Worm (Caenorhabditis elegans) whole organism, L1 larva: ENCODE measurements around the gene cks-1.

ENCODE experiments used
- C34B4.2 ChIP-seq: sonication (generic microtip); optimal IDR thresholded peaks from 2 replicates; lab custom pipeline; 2017; ENCODE audit warnings: mild to moderate bottlenecking, missing genetic modification characterization, missing compliant biosample characterization
- aha-1 ChIP-seq: fragments of 150-350 bp; optimal IDR thresholded peaks from 2 replicates; lab custom pipeline; 2014; ENCODE audit warnings: missing biosample characterization, missing genetic modification characterization
- alr-1 ChIP-seq: fragments of 200-800 bp; sonication (Bioruptor generic); optimal IDR thresholded peaks from 2 replicates; lab custom pipeline; 2018; ENCODE audit warnings: borderline replicate concordance, mild to moderate bottlenecking, missing genetic modification characterization, missing compliant biosample characterization
- aly-2 ChIP-seq: fragments of 150-350 bp; optimal IDR thresholded peaks from 2 replicates; lab custom pipeline; 2014; ENCODE audit warnings: missing biosample characterization, missing genetic modification characterization
- blmp-1 ChIP-seq: fragments of 150-350 bp; optimal IDR thresholded peaks from 2 replicates; lab custom pipeline; 2014; ENCODE audit warnings: missing biosample characterization, missing genetic modification characterization
- ceh-82 ChIP-seq, 3 experiments: fragments of 150-350 bp in 1 of 3; sonication (generic microtip) in 2 of 3; optimal IDR thresholded peaks; 2 replicates each; lab custom pipeline; 2014 to 2017; ENCODE audit warnings: missing biosample characterization in 3 of 3, missing genetic modification characterization in 3 of 3
- ceh-88 ChIP-seq: fragments of 200-800 bp; sonication (Bioruptor generic); IDR thresholded peaks from 2 replicates; pipeline ENCODE4 v1.3.6; 2022; ENCODE audit warnings: missing genetic modification characterization, missing compliant biosample characterization
- ces-1 ChIP-seq: fragments of 150-350 bp; optimal IDR thresholded peaks from 2 replicates; lab custom pipeline; 2014; ENCODE audit warnings: missing biosample characterization, missing genetic modification reagents, missing genetic modification characterization
- egl-27 ChIP-seq, 2 experiments: fragments of 150-350 bp in 1 of 2; sonication (generic microtip); optimal IDR thresholded peaks; 3 replicates each; lab custom pipeline; 2017 to 2018; ENCODE audit warnings: missing biosample characterization in 2 of 2, missing genetic modification characterization in 2 of 2, missing genetic modification reagents in 2 of 2
- ets-5 ChIP-seq: fragments of 200-800 bp; sonication (Bioruptor generic); IDR thresholded peaks from 2 replicates; pipeline ENCODE4 v1.3.6; 2022; ENCODE audit warnings: missing genetic modification characterization, missing compliant biosample characterization
- fkh-8 ChIP-seq: sonication (generic microtip); optimal IDR thresholded peaks from 2 replicates; lab custom pipeline; 2016; ENCODE audit warnings: mild to moderate bottlenecking, missing genetic modification characterization, missing compliant biosample characterization
- fos-1 ChIP-seq: fragments of 150-350 bp; optimal IDR thresholded peaks from 2 replicates; lab custom pipeline; 2014; ENCODE audit warnings: missing biosample characterization, missing genetic modification characterization
- grh-1 ChIP-seq: fragments of 200-800 bp; sonication (Bioruptor generic); IDR thresholded peaks from 2 replicates; pipeline ENCODE4 v1.3.6; 2022; ENCODE audit warnings: missing genetic modification reagents, missing genetic modification characterization, missing compliant biosample characterization
- irx-1 ChIP-seq: sonication (generic microtip); optimal IDR thresholded peaks from 2 replicates; lab custom pipeline; 2016; ENCODE audit warnings: missing genetic modification characterization, missing compliant biosample characterization
- lin-13 ChIP-seq: fragments of 150-350 bp; optimal IDR thresholded peaks from 2 replicates; lab custom pipeline; 2014; ENCODE audit warnings: missing biosample characterization, missing genetic modification reagents, missing genetic modification characterization
- lin-35 ChIP-seq, 2 experiments: fragments of 150-350 bp; optimal IDR thresholded peaks; 2 replicates each; lab custom pipeline; 2014; ENCODE audit warnings: missing biosample characterization in 2 of 2, missing genetic modification characterization in 2 of 2, missing genetic modification reagents in 2 of 2
- lir-3 ChIP-seq: sonication (generic microtip); optimal IDR thresholded peaks from 2 replicates; lab custom pipeline; 2016; ENCODE audit warnings: mild to moderate bottlenecking, missing genetic modification characterization, moderate library complexity, missing compliant biosample characterization; ENCODE audit not compliant: poor library complexity
- mep-1 ChIP-seq: fragments of 150-350 bp; optimal IDR thresholded peaks from 2 replicates; lab custom pipeline; 2014; ENCODE audit warnings: missing biosample characterization, missing genetic modification characterization
- nhr-11 ChIP-seq: fragments of 150-350 bp; optimal IDR thresholded peaks from 2 replicates; lab custom pipeline; 2014; ENCODE audit warnings: missing biosample characterization, missing genetic modification characterization
- nhr-12 ChIP-seq: sonication (generic microtip); optimal IDR thresholded peaks from 2 replicates; lab custom pipeline; 2017; ENCODE audit warnings: missing biosample characterization, missing genetic modification characterization
- nhr-19 ChIP-seq: fragments of 200-800 bp; sonication (Bioruptor generic); conservative IDR thresholded peaks from 2 replicates; pipeline ENCODE4 v1.3.6; 2022; ENCODE audit warnings: missing genetic modification characterization, missing compliant biosample characterization
- nhr-20 ChIP-seq: sonication (generic microtip); optimal IDR thresholded peaks from 2 replicates; lab custom pipeline; 2016; ENCODE audit warnings: mild to moderate bottlenecking, missing genetic modification characterization, missing compliant biosample characterization
- nhr-28 ChIP-seq: fragments of 150-350 bp; optimal IDR thresholded peaks from 2 replicates; lab custom pipeline; 2014; ENCODE audit warnings: missing biosample characterization, missing genetic modification characterization
- nhr-84 ChIP-seq: sonication (generic microtip); optimal IDR thresholded peaks from 2 replicates; lab custom pipeline; 2017; ENCODE audit warnings: missing biosample characterization, missing genetic modification characterization
- nhr-85 ChIP-seq: sonication (generic microtip); peaks from one replicate; lab custom pipeline; 2016; ENCODE audit warnings: missing genetic modification characterization, inconsistent platforms, missing compliant biosample characterization
- nhr-90 ChIP-seq: sonication (generic microtip); optimal IDR thresholded peaks from 2 replicates; lab custom pipeline; 2016; ENCODE audit warnings: mild to moderate bottlenecking, missing genetic modification characterization, missing compliant biosample characterization; ENCODE audit not compliant: poor library complexity
- sptf-1 ChIP-seq: fragments of 150-350 bp; optimal IDR thresholded peaks from 2 replicates; lab custom pipeline; 2014; ENCODE audit warnings: missing biosample characterization, missing genetic modification characterization
- swsn-7 ChIP-seq: sonication (generic microtip); optimal IDR thresholded peaks from 2 replicates; lab custom pipeline; 2016; ENCODE audit warnings: missing genetic modification characterization, missing compliant biosample characterization
- tbx-2 ChIP-seq: sonication (generic microtip); optimal IDR thresholded peaks from 2 replicates; lab custom pipeline; 2016; ENCODE audit warnings: missing genetic modification characterization, missing compliant biosample characterization
- tlp-1 ChIP-seq: fragments of 150-350 bp; optimal IDR thresholded peaks from 2 replicates; lab custom pipeline; 2014; ENCODE audit warnings: missing biosample characterization, missing genetic modification characterization
- unc-62 ChIP-seq: fragments of 150-350 bp; optimal IDR thresholded peaks from 2 replicates; lab custom pipeline; 2014; ENCODE audit warnings: missing biosample characterization, missing genetic modification reagents, missing genetic modification characterization
- xbp-1 ChIP-seq: sonication (generic microtip); optimal IDR thresholded peaks from 2 replicates; lab custom pipeline; 2016; ENCODE audit warnings: missing genetic modification characterization, missing compliant biosample characterization
- zag-1 ChIP-seq: fragments of 150-350 bp; optimal IDR thresholded peaks from 2 replicates; lab custom pipeline; 2014; ENCODE audit warnings: missing biosample characterization, missing genetic modification characterization
- zip-4 ChIP-seq: fragments of 200-800 bp; sonication (Bioruptor generic); optimal IDR thresholded peaks from 2 replicates; lab custom pipeline; 2018; ENCODE audit warnings: mild to moderate bottlenecking, missing genetic modification characterization, moderate library complexity, missing compliant biosample characterization

cks-1 gene

ce11 chrIV:8488043-8488442 is 25.7 kb upstream of the cks-1 start:
- no peak for TF ChIP-seq lir-3 (tag; lab: Kevin White, UChicago)
- no peak for TF ChIP-seq nhr-19 (GFP tag; lab: Robert Waterston, UW)
- TF ChIP-seq, all 84 proteins: peak for 0

- TF ChIP-seq sptf-1 (tag; lab: Kevin White, UChicago): no peak
- no peak for TF ChIP-seq mep-1
- TF ChIP-seq blmp-1 (tag; lab: Kevin White, UChicago): no peak
- TF ChIP-seq unc-62 (GFP tag; lab: Kevin White, UChicago): no peak
- TF ChIP-seq swsn-7: no peak
- TF ChIP-seq nhr-12 (tag; lab: Kevin White, UChicago): no peak
- TF ChIP-seq nhr-84 (tag; lab: Kevin White, UChicago): no peak
- TF ChIP-seq grh-1 (GFP tag; lab: Robert Waterston, UW): no peak
- TF ChIP-seq zip-4 (GFP tag; lab: Kevin White, UChicago): no peak
- TF ChIP-seq ceh-88 (GFP tag; lab: Robert Waterston, UW): no peak
- TF ChIP-seq nhr-20 (tag; lab: Kevin White, UChicago): no peak
- TF ChIP-seq irx-1 (tag; lab: Kevin White, UChicago): no peak
- no peak for TF ChIP-seq tbx-2 (tag; lab: Kevin White, UChicago)
- TF ChIP-seq ces-1 (GFP tag; lab: Kevin White, UChicago): no peak
- TF ChIP-seq ceh-82 (tag; optimal IDR thresholded peaks at IDR 0.05; lab: Kevin White, UChicago): no peak
- no peak for TF ChIP-seq alr-1
Observed at ce11 chrIV:8489915-8490314, 23.8 kb upstream of the cks-1 start, which contains the start of gene srlf-2. Gene srlf-2, plus strand, starts transcription at chrIV:8490215.

- TF ChIP-seq fkh-8 (tag; lab: Kevin White, UChicago): no peak
- TF ChIP-seq nhr-84 (tag; lab: Kevin White, UChicago): no peak
- TF ChIP-seq irx-1 (tag; lab: Kevin White, UChicago): no peak
- no peak for TF ChIP-seq egl-27 (tag; optimal IDR thresholded peaks at IDR 0.05; lab: Kevin White, UChicago)
- no peak for TF ChIP-seq nhr-90 (tag; lab: Kevin White, UChicago)
- no peak for TF ChIP-seq lin-35 (GFP tag; optimal IDR thresholded peaks at IDR 0.05; lab: Kevin White, UChicago)
- no peak for TF ChIP-seq unc-62 (GFP tag; lab: Kevin White, UChicago)
- no peak for TF ChIP-seq grh-1 (GFP tag; lab: Robert Waterston, UW)
- TF ChIP-seq xbp-1: no peak
- TF ChIP-seq lin-13: no peak
- TF ChIP-seq nhr-20 (tag; lab: Kevin White, UChicago): no peak
- no peak for TF ChIP-seq aha-1 (tag; lab: Kevin White, UChicago)
- TF ChIP-seq nhr-19 (GFP tag; lab: Robert Waterston, UW): no peak
- no peak for TF ChIP-seq nhr-85 (tag; lab: Kevin White, UChicago)
- TF ChIP-seq nhr-28: no peak
- TF ChIP-seq nhr-11 (tag; lab: Kevin White, UChicago): no peak
- no peak for TF ChIP-seq fos-1 (tag; lab: Kevin White, UChicago)
Observed at ce11 chrIV:8492242-8492641, 21.5 kb upstream of the cks-1 start, which contains the start of gene sru-7. Gene sru-7, plus strand, starts transcription at chrIV:8492542.

ce11 chrIV:8496263-8496662 is 17.5 kb upstream of the cks-1 start, which contains the start of gene C28C12.12:
Gene C28C12.12, minus strand, starts transcription at chrIV:8496363.
- TF ChIP-seq ets-5 (GFP tag; lab: Robert Waterston, UW) (no peak), C34B4.2 (no peak), lir-3 (tag; lab: Kevin White, UChicago) (no peak), unc-62 (GFP tag; lab: Kevin White, UChicago) (no peak), aly-2 (tag; lab: Kevin White, UChicago) (no peak), tlp-1 (no peak), mep-1 (no peak), zag-1 (tag; lab: Kevin White, UChicago) (no peak), lin-13 (no peak)
